Worm (Caenorhabditis elegans) whole organism, L3 larva: ENCODE results near the gene C50E10.2.

Experiments
- R02D3.7 ChIP-seq: fragments of 150-350 bp; optimal IDR thresholded peaks from 2 replicates; lab custom pipeline; 2014; ENCODE audit warnings: missing biosample characterization, missing genetic modification characterization
- ama-1 ChIP-seq: fragments of 150-350 bp; optimal IDR thresholded peaks from 2 replicates; lab custom pipeline; 2018
- ceh-16 ChIP-seq: sonication (generic microtip); optimal IDR thresholded peaks from 2 replicates; lab custom pipeline; 2017; ENCODE audit warnings: missing biosample characterization, missing genetic modification characterization
- ceh-28 ChIP-seq: fragments of 150-350 bp; optimal IDR thresholded peaks from 2 replicates; lab custom pipeline; 2014; ENCODE audit warnings: missing biosample characterization, missing genetic modification reagents, missing genetic modification characterization
- ceh-82 ChIP-seq: fragments of 150-350 bp; optimal IDR thresholded peaks from 2 replicates; lab custom pipeline; 2014; ENCODE audit warnings: missing biosample characterization, missing genetic modification characterization
- fkh-10 ChIP-seq: sonication (generic microtip); optimal IDR thresholded peaks from 2 replicates; lab custom pipeline; 2017; ENCODE audit warnings: missing biosample characterization, missing genetic modification reagents, missing genetic modification characterization
- nhr-237 ChIP-seq: fragments of 150-350 bp; optimal IDR thresholded peaks from 2 replicates; lab custom pipeline; 2014; ENCODE audit warnings: missing biosample characterization, missing genetic modification characterization
- pha-4 ChIP-seq: fragments of 150-350 bp; optimal IDR thresholded peaks from 2 replicates; lab custom pipeline; 2014; ENCODE audit warnings: missing biosample characterization, missing genetic modification reagents, missing genetic modification characterization
- sea-2 ChIP-seq: fragments of 150-350 bp; sonication (generic microtip); optimal IDR thresholded peaks from 4 replicates; lab custom pipeline; 2014; ENCODE audit warnings: missing biosample characterization, missing genetic modification reagents, missing genetic modification characterization
- unc-39 ChIP-seq: sonication (generic microtip); optimal IDR thresholded peaks from 4 replicates; lab custom pipeline; 2017; ENCODE audit warnings: missing biosample characterization, missing genetic modification characterization
- ztf-11 ChIP-seq: fragments of 150-350 bp; optimal IDR thresholded peaks from 2 replicates; lab custom pipeline; 2014; ENCODE audit warnings: missing biosample characterization, missing genetic modification characterization

DNA sequence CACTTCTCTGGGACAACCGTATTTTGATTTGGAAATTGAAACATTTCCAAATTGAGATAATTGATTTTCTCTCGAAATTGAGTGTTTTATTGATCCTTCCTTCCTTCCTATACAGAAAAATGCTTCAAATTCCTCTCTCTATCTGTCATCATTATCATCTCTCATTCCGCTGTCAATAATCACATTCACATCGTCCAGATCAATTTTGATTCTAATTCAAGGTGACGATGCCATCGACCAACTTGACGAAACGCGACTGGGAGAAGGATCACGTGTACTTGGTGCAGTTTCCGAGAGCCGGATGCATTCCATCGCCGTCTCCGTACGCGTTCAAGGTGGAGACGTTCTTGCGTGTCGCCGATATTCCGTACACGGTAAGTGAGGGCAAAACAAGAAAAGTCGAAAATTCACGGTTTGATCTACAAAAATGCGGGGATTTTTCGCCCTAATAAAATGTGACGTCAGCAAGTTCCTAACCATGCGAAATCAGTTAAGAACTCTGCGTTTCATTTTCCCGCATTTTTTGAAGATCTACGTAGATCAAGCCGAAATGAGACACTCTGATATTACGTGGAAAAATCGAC, 45.5 kb downstream of the C50E10.2 start, which contains the start of gene faxc-1:
- TF ChIP-seq fkh-10 (GFP tag; lab: Kevin White, UChicago) (no peak), R02D3.7 (tag; lab: Kevin White, UChicago) (no peak), ceh-28 (tag; lab: Kevin White, UChicago) (no peak), ceh-16 (no peak), unc-39 (tag; lab: Kevin White, UChicago) (no peak), ceh-82 (tag; lab: Kevin White, UChicago) (no peak), ama-1 (lab: Kevin White, UChicago) (no peak), pha-4 (tag; lab: Kevin White, UChicago) (no peak), nhr-237 (tag; lab: Kevin White, UChicago) (no peak), ztf-11 (tag; lab: Kevin White, UChicago) (no peak), sea-2 (GFP tag; lab: Kevin White, UChicago) (no peak)
